Worm (Caenorhabditis elegans): ENCODE results near the gene Y71H2AM.6.

- TF ChIP-seq hnd-1 (tag; optimal IDR thresholded peaks at IDR 0.05): no peak
- TF ChIP-seq scrt-1 (GFP tag; IDR thresholded peaks at IDR 0.05): no peak
- no peak for TF ChIP-seq flt-1 (GFP tag; IDR thresholded peaks at IDR 0.05)
- TF ChIP-seq hmbx-1 (tag; optimal IDR thresholded peaks at IDR 0.05): no peak
- no peak for TF ChIP-seq hmg-4 (GFP tag; optimal IDR thresholded peaks at IDR 0.05)
Measured at ce11 chrIII:2760726-2761125, 20.1 kb upstream of the Y71H2AM.6 start, which contains the start of gene pho-9.

Measured in whole organism, early embryonic.